Fruit fly (Drosophila melanogaster): ENCODE measurements around the gene CG31776.

dm6 chr2L:3493475-3493874 is 23.5 kb downstream of the CG31776 start:
- TF ChIP-seq CG8478 (optimal IDR thresholded peaks at IDR 0.05) (no peak), CTCF (optimal IDR thresholded peaks at IDR 0.05) (no peak)

All from S2 (cell line).